Worm (Caenorhabditis elegans) whole organism, young adult: Measurements from ENCODE around the gene fbxa-19.
A peak's percentile ranks its signal among the peaks of the same experiment; 100 is the strongest.

Experiments
- C06A6.2 ChIP-seq: fragments of 200-800 bp; sonication (Bioruptor generic); conservative IDR thresholded peaks from 2 replicates; pipeline ENCODE4 v1.3.6; 2022; ENCODE audit warnings: missing genetic modification characterization, missing compliant biosample characterization
- Y56A3A.18 ChIP-seq: fragments of 200-800 bp; sonication (Bioruptor generic); IDR thresholded peaks from 2 replicates; pipeline ENCODE4 v1.3.6; 2022; ENCODE audit warnings: missing genetic modification reagents, missing genetic modification characterization, missing compliant biosample characterization
- egl-18 ChIP-seq: fragments of 200-800 bp; sonication (Bioruptor generic); IDR thresholded peaks from 2 replicates; pipeline ENCODE4 v1.3.6; 2022; ENCODE audit warnings: missing genetic modification reagents, missing genetic modification characterization, missing compliant biosample characterization
- ets-4 ChIP-seq: fragments of 200-800 bp; sonication (Bioruptor generic); optimal IDR thresholded peaks from 2 replicates; lab custom pipeline; 2018; ENCODE audit warnings: mild to moderate bottlenecking, missing genetic modification characterization, missing compliant biosample characterization
- him-1 ChIP-seq: sonication (generic microtip); optimal IDR thresholded peaks from 2 replicates; lab custom pipeline; 2016; ENCODE audit warnings: missing genotype, missing genetic modification reagents, missing genetic modification characterization, missing compliant biosample characterization
- sdz-38 ChIP-seq: sonication (generic microtip); optimal IDR thresholded peaks from 2 replicates; lab custom pipeline; 2016; ENCODE audit warnings: missing genotype, missing genetic modification characterization, missing compliant biosample characterization
- snpc-4 ChIP-seq, 5 experiments: fragments of 150-350 bp in 1 of 5; sonication (generic microtip) in 4 of 5; optimal IDR thresholded peaks; 2 replicates each; lab custom pipeline; 2014 to 2018; ENCODE audit warnings: missing genetic modification characterization in 5 of 5, missing biosample characterization in 3 of 5, antibody characterized with exemption in 2 of 5, mild to moderate bottlenecking in 2 of 5, missing compliant biosample characterization in 2 of 5, missing genotype in 2 of 5, moderate library complexity in 2 of 5, missing genetic modification reagents in 1 of 5
- unc-62 ChIP-seq: fragments of 150-350 bp; optimal IDR thresholded peaks from 2 replicates; lab custom pipeline; 2014; ENCODE audit warnings: missing biosample characterization, missing genetic modification reagents, missing genetic modification characterization
- xnd-1 ChIP-seq: sonication (generic microtip); optimal IDR thresholded peaks from 2 replicates; lab custom pipeline; 2016; ENCODE audit warnings: missing genotype, missing genetic modification reagents, missing genetic modification characterization, missing compliant biosample characterization
- ztf-6 ChIP-seq: fragments of 200-800 bp; sonication (Bioruptor generic); IDR thresholded peaks from 2 replicates; pipeline ENCODE4 v1.3.6; 2022; ENCODE audit warnings: missing genetic modification reagents, missing genetic modification characterization, missing compliant biosample characterization

- TF ChIP-seq snpc-4 (GFP tag; optimal IDR thresholded peaks at IDR 0.05; lab: Kevin White, UChicago) (no peak), snpc-4 (tag; optimal IDR thresholded peaks at IDR 0.05; lab: Kevin White, UChicago) (no peak), C06A6.2 (no peak), him-1 (tag; lab: Kevin White, UChicago) (no peak), sdz-38 (tag; lab: Kevin White, UChicago) (no peak), ztf-6 (GFP tag; lab: Robert Waterston, UW) (no peak), Y56A3A.18 (no peak), egl-18 (GFP tag; lab: Robert Waterston, UW) (no peak), xnd-1 (tag; lab: Kevin White, UChicago) (no peak), ets-4 (GFP tag; lab: Kevin White, UChicago) (peak; percentile 17), unc-62 (GFP tag; lab: Kevin White, UChicago) (no peak)
Measured at ce11 chrIII:1323555-1323954, 8.4 kb downstream of the fbxa-19 start.
